Worm (Caenorhabditis elegans) whole organism, mixed stage, embryonic: Measurements from ENCODE around the gene col-34.

ENCODE experiments used
- M03D4.4 ChIP-seq: sonication (generic microtip); optimal IDR thresholded peaks from 2 replicates; lab custom pipeline; 2017; ENCODE audit warnings: mild to moderate bottlenecking, missing genetic modification characterization, missing compliant biosample characterization
- bed-3 ChIP-seq: fragments of 200-800 bp; sonication (Bioruptor generic); optimal IDR thresholded peaks from 3 replicates; lab custom pipeline; 2018; ENCODE audit warnings: mild to moderate bottlenecking, missing genetic modification characterization, moderate library complexity, missing compliant biosample characterization
- blmp-1 ChIP-seq: fragments of 150-350 bp; optimal IDR thresholded peaks from 2 replicates; lab custom pipeline; 2014; ENCODE audit warnings: missing biosample characterization, missing genetic modification characterization
- ceh-39 ChIP-seq: fragments of 150-350 bp; optimal IDR thresholded peaks from 2 replicates; lab custom pipeline; 2014; ENCODE audit warnings: missing biosample characterization, missing genetic modification characterization
- ceh-83 ChIP-seq: fragments of 200-800 bp; sonication (Bioruptor generic); optimal IDR thresholded peaks from 2 replicates; lab custom pipeline; 2018; ENCODE audit warnings: mild to moderate bottlenecking, missing genetic modification characterization, missing compliant biosample characterization
- ces-1 ChIP-seq: fragments of 150-350 bp; optimal IDR thresholded peaks from 2 replicates; lab custom pipeline; 2014; ENCODE audit warnings: missing biosample characterization, missing genetic modification reagents, missing genetic modification characterization
- cnd-1 ChIP-seq: fragments of 200-800 bp; sonication (Bioruptor generic); optimal IDR thresholded peaks from 2 replicates; lab custom pipeline; 2018; ENCODE audit warnings: mild to moderate bottlenecking, missing genetic modification characterization, missing compliant biosample characterization
- elt-1 ChIP-seq: sonication (generic microtip); optimal IDR thresholded peaks from 2 replicates; lab custom pipeline; 2017; ENCODE audit warnings: missing genetic modification characterization, mild to moderate bottlenecking, missing compliant biosample characterization, antibody characterized with exemption, moderate library complexity, borderline replicate concordance; ENCODE audit not compliant: insufficient read depth
- elt-3 ChIP-seq: fragments of 150-350 bp; optimal IDR thresholded peaks from 2 replicates; lab custom pipeline; 2014; ENCODE audit warnings: missing biosample characterization, missing genetic modification characterization
- flh-1 ChIP-seq: fragments of 200-800 bp; sonication (Bioruptor generic); optimal IDR thresholded peaks from 2 replicates; lab custom pipeline; 2018; ENCODE audit warnings: mild to moderate bottlenecking, missing genetic modification characterization, moderate library complexity, missing compliant biosample characterization
- ham-2 ChIP-seq: fragments of 200-800 bp; sonication (Bioruptor generic); optimal IDR thresholded peaks from 2 replicates; lab custom pipeline; 2018; ENCODE audit warnings: mild to moderate bottlenecking, missing genetic modification characterization, missing compliant biosample characterization
- hlh-1 ChIP-seq: fragments of 150-350 bp; optimal IDR thresholded peaks from 2 replicates; lab custom pipeline; 2014; ENCODE audit warnings: missing biosample characterization, missing genetic modification reagents, missing genetic modification characterization
- lin-13 ChIP-seq: fragments of 150-350 bp; optimal IDR thresholded peaks from 2 replicates; lab custom pipeline; 2014; ENCODE audit warnings: missing biosample characterization, missing genetic modification characterization
- lin-32 ChIP-seq: fragments of 200-800 bp; sonication (Bioruptor generic); optimal IDR thresholded peaks from 2 replicates; lab custom pipeline; 2018; ENCODE audit warnings: mild to moderate bottlenecking, missing genetic modification characterization, missing compliant biosample characterization
- lsy-2 ChIP-seq: fragments of 150-350 bp; optimal IDR thresholded peaks from 2 replicates; lab custom pipeline; 2014; ENCODE audit warnings: missing biosample characterization, missing genetic modification characterization
- mab-5 ChIP-seq: fragments of 150-350 bp; optimal IDR thresholded peaks from 2 replicates; lab custom pipeline; 2014; ENCODE audit warnings: missing biosample characterization, missing genetic modification characterization
- mep-1 ChIP-seq: fragments of 150-350 bp; optimal IDR thresholded peaks from 2 replicates; lab custom pipeline; 2017; ENCODE audit warnings: missing biosample characterization, missing genetic modification reagents, missing genetic modification characterization, inconsistent platforms
- mls-2 ChIP-seq: sonication (generic microtip); optimal IDR thresholded peaks from 2 replicates; lab custom pipeline; 2016; ENCODE audit warnings: mild to moderate bottlenecking, missing genetic modification characterization, moderate library complexity, missing compliant biosample characterization
- nhr-12 ChIP-seq: fragments of 150-350 bp; optimal IDR thresholded peaks from 2 replicates; lab custom pipeline; 2014; ENCODE audit warnings: missing biosample characterization, missing genetic modification characterization
- nhr-237 ChIP-seq: fragments of 150-350 bp; optimal IDR thresholded peaks from 2 replicates; lab custom pipeline; 2014; ENCODE audit warnings: missing biosample characterization, missing genetic modification characterization
- nhr-28 ChIP-seq: fragments of 150-350 bp; optimal IDR thresholded peaks from 2 replicates; lab custom pipeline; 2014; ENCODE audit warnings: missing biosample characterization, missing genetic modification characterization
- pha-4 ChIP-seq: fragments of 150-350 bp; optimal IDR thresholded peaks from 2 replicates; lab custom pipeline; 2018; ENCODE audit warnings: missing biosample characterization, missing genetic modification reagents, missing genetic modification characterization
- sem-2 ChIP-seq: fragments of 200-800 bp; sonication (Bioruptor generic); optimal IDR thresholded peaks from 2 replicates; lab custom pipeline; 2018; ENCODE audit warnings: mild to moderate bottlenecking, missing genetic modification characterization, missing compliant biosample characterization
- snpc-4 ChIP-seq: fragments of 150-350 bp; optimal IDR thresholded peaks from 2 replicates; lab custom pipeline; 2014; ENCODE audit warnings: missing biosample characterization, missing genetic modification characterization
- sptf-1 ChIP-seq: sonication (generic microtip); optimal IDR thresholded peaks from 2 replicates; lab custom pipeline; 2017; ENCODE audit warnings: mild to moderate bottlenecking, missing genetic modification characterization, moderate library complexity, missing compliant biosample characterization
- unc-120 ChIP-seq: sonication (generic microtip); optimal IDR thresholded peaks from 2 replicates; lab custom pipeline; 2017; ENCODE audit warnings: missing genetic modification characterization, missing compliant biosample characterization; ENCODE audit not compliant: poor library complexity, severe bottlenecking
- unc-39 ChIP-seq: fragments of 150-350 bp; optimal IDR thresholded peaks from 2 replicates; lab custom pipeline; 2014; ENCODE audit warnings: missing biosample characterization, missing genetic modification characterization
- unc-62 ChIP-seq: fragments of 150-350 bp; optimal IDR thresholded peaks from 2 replicates; lab custom pipeline; 2014; ENCODE audit warnings: missing biosample characterization, missing genetic modification reagents, missing genetic modification characterization
- zip-8 ChIP-seq: fragments of 150-350 bp; optimal IDR thresholded peaks from 2 replicates; lab custom pipeline; 2014; ENCODE audit warnings: missing biosample characterization, missing genetic modification characterization
- ztf-11 ChIP-seq: fragments of 150-350 bp; optimal IDR thresholded peaks from 2 replicates; lab custom pipeline; 2014; ENCODE audit warnings: missing biosample characterization, missing genetic modification characterization

col-34 gene

ce11 chrIV:4216099-4216894 lies 28.1 kb downstream of the col-34 start:
- TF ChIP-seq blmp-1 = no peak
- no peak for TF ChIP-seq ces-1
- no peak for TF ChIP-seq pha-4 (tag; lab: Kevin White, UChicago)
- no peak for TF ChIP-seq unc-39
- no peak for TF ChIP-seq elt-1 (tag; lab: Kevin White, UChicago)
- no peak for TF ChIP-seq elt-3 (tag; lab: Kevin White, UChicago)
- no peak for TF ChIP-seq unc-62 (GFP tag; lab: Kevin White, UChicago)
- TF ChIP-seq mls-2 (tag; lab: Kevin White, UChicago) = no peak
- no peak for TF ChIP-seq ceh-83 (GFP tag; lab: Kevin White, UChicago)
- no peak for TF ChIP-seq lin-13 (tag; lab: Kevin White, UChicago)
- no peak for TF ChIP-seq nhr-237 (tag; lab: Kevin White, UChicago)
- no peak for TF ChIP-seq nhr-28 (tag; lab: Kevin White, UChicago)
- TF ChIP-seq bed-3 (GFP tag; lab: Kevin White, UChicago) = no peak
- TF ChIP-seq, all 35 proteins: peak for 0

- TF ChIP-seq unc-62 (GFP tag; lab: Kevin White, UChicago) (peak; percentile 70), mep-1 (tag; lab: Kevin White, UChicago) (no peak), nhr-12 (tag; lab: Kevin White, UChicago) (no peak), sem-2 (GFP tag; lab: Kevin White, UChicago) (no peak), lsy-2 (tag; lab: Kevin White, UChicago) (no peak), pha-4 (tag; lab: Kevin White, UChicago) (peak; percentile 21), nhr-237 (tag; lab: Kevin White, UChicago) (peak; percentile 68), ham-2 (no peak)
Observed at ce11 chrIV:4215349-4215748, 29.1 kb downstream of the col-34 start.

ce11 chrIV:4212733-4213132 lies 31.7 kb downstream of the col-34 start:
- TF ChIP-seq lsy-2 (tag; lab: Kevin White, UChicago) = no peak
- peak; percentile 32 for TF ChIP-seq nhr-28 (tag; lab: Kevin White, UChicago)
- TF ChIP-seq, all 35 proteins: peak for 1

- no peak for TF ChIP-seq hlh-1
- no peak for TF ChIP-seq unc-120 (tag; lab: Kevin White, UChicago)
- no peak for TF ChIP-seq nhr-237 (tag; lab: Kevin White, UChicago)
- TF ChIP-seq lin-13 (tag; lab: Kevin White, UChicago) = no peak
- no peak for TF ChIP-seq ceh-39 (tag; lab: Kevin White, UChicago)
- TF ChIP-seq blmp-1 = no peak
- no peak for TF ChIP-seq mab-5 (tag; lab: Kevin White, UChicago)
- no peak for TF ChIP-seq sptf-1 (tag; lab: Kevin White, UChicago)
- TF ChIP-seq ces-1 = no peak
- TF ChIP-seq nhr-12 (tag; lab: Kevin White, UChicago) = no peak
- no peak for TF ChIP-seq cnd-1 (tag; lab: Kevin White, UChicago)
Observed at ce11 chrIV:4210868-4211267, 33.5 kb downstream of the col-34 start.

ce11 chrIV:4209084-4209483 lies 35.3 kb downstream of the col-34 start:
- TF ChIP-seq hlh-1 (no peak), ham-2 (no peak), bed-3 (GFP tag; lab: Kevin White, UChicago) (no peak), pha-4 (tag; lab: Kevin White, UChicago) (no peak), lsy-2 (tag; lab: Kevin White, UChicago) (no peak), flh-1 (GFP tag; lab: Kevin White, UChicago) (no peak), mab-5 (tag; lab: Kevin White, UChicago) (no peak), mep-1 (tag; lab: Kevin White, UChicago) (no peak), snpc-4 (tag; lab: Kevin White, UChicago) (no peak), elt-1 (tag; lab: Kevin White, UChicago) (no peak), ceh-39 (tag; lab: Kevin White, UChicago) (no peak), elt-3 (tag; lab: Kevin White, UChicago) (no peak), sptf-1 (tag; lab: Kevin White, UChicago) (no peak), ztf-11 (no peak)
- TF ChIP-seq, all 35 proteins: peak for 0

- TF ChIP-seq flh-1 (GFP tag; lab: Kevin White, UChicago) (no peak), lin-32 (no peak), zip-8 (tag; lab: Kevin White, UChicago) (no peak), M03D4.4 (tag; lab: Kevin White, UChicago) (no peak), bed-3 (GFP tag; lab: Kevin White, UChicago) (no peak), ztf-11 (no peak)
Observed at ce11 chrIV:4207088-4207487, 37.3 kb downstream of the col-34 start, which contains the start of gene osgn-1. osgn-1 (plus strand) TSS chrIV:4207388.
